Worm (Caenorhabditis elegans): ENCODE data around the gene tbx-9.

Gene tbx-9

DNA sequence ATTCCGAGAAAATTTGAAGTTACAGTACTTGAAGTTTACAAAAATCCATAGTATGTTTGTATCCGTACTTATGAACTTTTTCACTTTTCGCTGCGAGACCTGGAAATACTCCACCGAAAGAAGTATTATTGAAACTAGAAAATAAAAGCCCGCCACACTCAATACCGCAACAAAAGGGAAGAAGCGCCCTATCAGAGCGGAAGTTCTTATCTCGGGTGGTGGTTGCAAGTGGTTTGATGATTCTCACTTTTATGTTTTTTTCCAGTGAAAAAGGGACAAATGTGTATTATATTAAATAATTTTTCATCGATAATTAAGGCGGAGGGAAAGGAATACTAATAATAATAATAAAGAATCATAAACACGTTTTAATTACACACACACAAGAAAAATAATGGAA, 27.4 kb downstream of the tbx-9 start:
- TF ChIP-seq gmeb-2 (tag; optimal IDR thresholded peaks at IDR 0.05) (no peak), elt-2 (tag; optimal IDR thresholded peaks at IDR 0.05) (peak; percentile 39)

ce11 chrIII:10311016-10311415, 30.6 kb downstream of the tbx-9 start, which contains the start of gene T07A5.7:
T07A5.7 (minus strand) TSS chrIII:10311116.
- TF ChIP-seq rnt-1 (tag; optimal IDR thresholded peaks at IDR 0.05): no peak
- TF ChIP-seq elt-4 (tag; optimal IDR thresholded peaks at IDR 0.05): no peak
- TF ChIP-seq ceh-48 (tag; optimal IDR thresholded peaks at IDR 0.05): no peak

ce11 chrIII:10306049-10306448, 35.6 kb downstream of the tbx-9 start, which contains the start of gene T07A5.1:
T07A5.1 (minus strand) TSS chrIII:10306197.
- no peak for TF ChIP-seq lin-11 (tag; optimal IDR thresholded peaks at IDR 0.05)
- no peak for TF ChIP-seq ceh-18 (tag; optimal IDR thresholded peaks at IDR 0.05)
- TF ChIP-seq dve-1 (tag; optimal IDR thresholded peaks at IDR 0.05): no peak

DNA sequence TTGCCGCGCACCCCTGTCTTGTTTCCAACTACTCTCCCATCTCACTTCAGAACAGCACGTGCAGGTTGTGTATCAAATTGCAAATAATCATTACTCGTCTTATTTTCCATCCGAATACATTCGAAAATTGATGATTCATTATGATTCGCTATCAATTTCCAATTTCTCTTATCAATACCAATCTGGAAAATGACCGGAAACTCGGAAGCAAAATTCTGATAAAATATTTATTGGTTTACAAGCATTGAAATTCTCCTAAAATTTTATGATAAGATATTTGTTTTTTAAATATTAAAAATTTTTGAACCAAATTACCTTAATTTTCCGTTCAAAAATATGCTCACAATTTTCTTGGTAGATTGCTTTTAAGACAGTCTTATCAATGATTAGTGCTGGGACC, 36.4 kb downstream of the tbx-9 start:
- TF ChIP-seq ceh-22 (tag; optimal IDR thresholded peaks at IDR 0.05) (no peak), sox-2 (GFP tag; IDR thresholded peaks at IDR 0.05) (no peak), pag-3 (tag; optimal IDR thresholded peaks at IDR 0.05; ENCODE audit: borderline replicate concordance) (no peak), che-1 (tag; optimal IDR thresholded peaks at IDR 0.05) (no peak), nhr-232 (tag; optimal IDR thresholded peaks at IDR 0.05) (no peak), zip-5 (tag; optimal IDR thresholded peaks at IDR 0.05) (no peak), T23F11.4 (GFP tag; optimal IDR thresholded peaks at IDR 0.05) (no peak), unc-55 (GFP tag; optimal IDR thresholded peaks at IDR 0.05) (no peak), ahr-1 (tag; optimal IDR thresholded peaks at IDR 0.05) (no peak)

DNA sequence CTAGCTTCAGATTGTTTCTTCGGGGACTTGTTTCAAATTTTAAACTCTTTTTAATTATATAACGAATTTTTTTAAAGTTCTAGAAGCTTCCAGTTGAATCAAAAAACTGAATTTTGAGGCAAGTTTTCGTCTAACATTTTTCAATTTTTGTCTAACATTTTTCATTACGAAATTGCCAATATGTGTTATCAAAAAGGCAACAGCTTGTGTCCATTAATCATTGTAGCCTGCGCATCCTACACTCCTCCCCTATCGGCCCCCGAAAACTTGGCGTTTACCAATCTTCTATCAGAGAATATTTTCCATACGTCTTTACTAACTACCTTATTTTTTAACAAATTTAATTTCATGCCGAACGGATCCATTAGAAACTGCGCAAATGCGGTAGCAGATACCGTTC, 41.6 kb downstream of the tbx-9 start, which contains the start of gene vglu-3:
TSS of gene vglu-3 (plus strand) at position 301 of the 400 bp plus-strand sequence.
- no peak for TF ChIP-seq sox-2 (GFP tag; IDR thresholded peaks at IDR 0.05)
- TF ChIP-seq sox-4 (tag; optimal IDR thresholded peaks at IDR 0.05): no peak
- TF ChIP-seq ceh-18 (tag; optimal IDR thresholded peaks at IDR 0.05): no peak
- TF ChIP-seq gmeb-2 (tag; optimal IDR thresholded peaks at IDR 0.05): no peak

ce11 chrIII:10296904-10297303, 44.8 kb downstream of the tbx-9 start:
- TF ChIP-seq K02D7.2 (tag; optimal IDR thresholded peaks at IDR 0.05) (no peak), zip-5 (tag; optimal IDR thresholded peaks at IDR 0.05) (no peak), unc-3 (GFP tag; conservative IDR thresholded peaks at IDR 0.05) (no peak), unc-3 (tag; optimal IDR thresholded peaks at IDR 0.05) (no peak), C38D4.7 (GFP tag; optimal IDR thresholded peaks at IDR 0.05) (no peak), pat-9 (tag; optimal IDR thresholded peaks at IDR 0.05) (no peak)

- TF ChIP-seq elt-4 (tag; optimal IDR thresholded peaks at IDR 0.05) (no peak), gmeb-2 (tag; optimal IDR thresholded peaks at IDR 0.05) (no peak), odd-2 (tag; optimal IDR thresholded peaks at IDR 0.05) (no peak), ttx-3 (tag; optimal IDR thresholded peaks at IDR 0.05) (no peak), Y22D7AL.16 (tag; optimal IDR thresholded peaks at IDR 0.05) (no peak), nhr-11 (tag; optimal IDR thresholded peaks at IDR 0.05) (no peak), rnt-1 (tag; optimal IDR thresholded peaks at IDR 0.05) (no peak), C08G9.2 (tag; optimal IDR thresholded peaks at IDR 0.05) (no peak), ama-1 (optimal IDR thresholded peaks at IDR 0.05) (no peak), ets-4 (tag; optimal IDR thresholded peaks at IDR 0.05) (no peak), ceh-34 (tag; optimal IDR thresholded peaks at IDR 0.05) (no peak)
These were observed 46.8 kb downstream of the tbx-9 start, which contains the start of gene vglu-2 for ce11 chrIII:10294837-10295236. vglu-2 (plus strand) TSS chrIII:10295137.
